Worm (Caenorhabditis elegans) whole organism, L4 larva: ENCODE results near the gene R10D12.1.

Source experiments
- F26F4.8 ChIP-seq: fragments of 200-800 bp; sonication (Bioruptor generic); conservative IDR thresholded peaks from 2 replicates; pipeline ENCODE4 v1.3.6; 2022; ENCODE audit warnings: missing genetic modification characterization, missing compliant biosample characterization
- ceh-32 ChIP-seq: sonication (generic microtip); optimal IDR thresholded peaks from 2 replicates; lab custom pipeline; 2016; ENCODE audit warnings: mild to moderate bottlenecking, missing genetic modification characterization, missing compliant biosample characterization; ENCODE audit not compliant: poor library complexity
- ceh-82 ChIP-seq: sonication (generic microtip); optimal IDR thresholded peaks from 2 replicates; lab custom pipeline; 2017; ENCODE audit warnings: missing biosample characterization, missing genetic modification characterization
- nhr-77 ChIP-seq: fragments of 150-350 bp; optimal IDR thresholded peaks from 2 replicates; lab custom pipeline; 2014; ENCODE audit warnings: missing biosample characterization, missing genetic modification characterization
- set-16 ChIP-seq: fragments of 200-800 bp; sonication (Bioruptor generic); IDR thresholded peaks from 2 replicates; pipeline ENCODE4 v1.3.6; 2022; ENCODE audit warnings: missing genetic modification reagents, missing genetic modification characterization, missing compliant biosample characterization
- unc-62 ChIP-seq, 3 experiments: fragments of 150-350 bp in 1 of 3; sonication (generic microtip); optimal IDR thresholded peaks in 2 of 3; peaks in 1 of 3; 1 replicate in 1 of 3; 2 replicates in 2 of 3; lab custom pipeline; 2014 to 2017; ENCODE audit warnings: missing biosample characterization in 3 of 3, missing genetic modification characterization in 3 of 3, missing genetic modification reagents in 3 of 3, missing genotype in 1 of 3
- ztf-11 ChIP-seq: fragments of 150-350 bp; optimal IDR thresholded peaks from 2 replicates; lab custom pipeline; 2014; ENCODE audit warnings: missing biosample characterization, missing genetic modification characterization

ce11 chrV:13958247-13958646 is 23.8 kb upstream of the R10D12.1 start, which contains the start of gene R10D12.10:
- TF ChIP-seq set-16 (GFP tag; lab: Robert Waterston, UW) (no peak), ceh-32 (tag; lab: Kevin White, UChicago) (no peak), ztf-11 (no peak), F26F4.8 (GFP tag; lab: Robert Waterston, UW) (no peak), nhr-77 (tag; lab: Kevin White, UChicago) (no peak), ceh-82 (tag; lab: Kevin White, UChicago) (no peak), unc-62 (GFP tag; optimal IDR thresholded peaks at IDR 0.05 in 1 of 2; lab: Kevin White, UChicago) (no peak), unc-62 (tag; optimal IDR thresholded peaks at IDR 0.05; lab: Kevin White, UChicago) (no peak)
